Fruit fly (Drosophila melanogaster): ENCODE data around the gene Ost48.

Ost48 gene

dm6 chrX:9158366-9158765 is at the start of gene Ost48, which contains the start of gene Dlip1:
Ost48 (minus strand) TSS chrX:9158515.
Dlip1 (plus strand) TSS chrX:9158622.
- TF ChIP-seq sd (tag; optimal IDR thresholded peaks at IDR 0.05): peak; percentile 34
- peak; percentile 28; the same call in 1 of the 3 replicates for TF ChIP-seq CG34224 (GFP tag; IDR thresholded peaks at IDR 0.05; ENCODE audit: partially characterized antibody)
- peak; percentile 40 for TF ChIP-seq Sry-δ (GFP tag; optimal IDR thresholded peaks at IDR 0.05)
- TF ChIP-seq Xbp1 (GFP tag; optimal IDR thresholded peaks at IDR 0.05): peak; percentile 28
- TF ChIP-seq Drgx (GFP tag; IDR thresholded peaks at IDR 0.05): no peak
- TF ChIP-seq unc-4 (GFP tag; IDR thresholded peaks at IDR 0.05; ENCODE audit: partially characterized antibody): peak; percentile 52; the same call in 1 of the 2 replicates
- no peak for TF ChIP-seq CG15696 (tag; optimal IDR thresholded peaks at IDR 0.05)
- TF ChIP-seq lbe (GFP tag; optimal IDR thresholded peaks at IDR 0.05): no peak
- TF ChIP-seq Bgb (GFP tag; IDR thresholded peaks at IDR 0.05; ENCODE audit: partially characterized antibody): 0 out of 2 replicates have a peak, but pooled peaks have one; percentile 15
- peak; percentile 40 for TF ChIP-seq CG2116 (GFP tag; optimal IDR thresholded peaks at IDR 0.05)
- TF ChIP-seq vnd (GFP tag; IDR thresholded peaks at IDR 0.05; ENCODE audit: partially characterized antibody): 0 out of 3 replicates have a peak, but pooled peaks have one; percentile 30
- TF ChIP-seq bbx (GFP tag; IDR thresholded peaks at IDR 0.05; ENCODE audit: partially characterized antibody): 0 out of 2 replicates have a peak, but pooled peaks have one; percentile 25
- peak; percentile 65 for TF ChIP-seq E2f2 (GFP tag; IDR thresholded peaks at IDR 0.05)
- TF ChIP-seq bigmax (GFP tag; optimal IDR thresholded peaks at IDR 0.05): peak; percentile 71
- TF ChIP-seq Dp (GFP tag; optimal IDR thresholded peaks at IDR 0.05): peak; percentile 51
- peak; percentile 43; the same call in 1 of the 2 replicates for TF ChIP-seq amos (GFP tag; IDR thresholded peaks at IDR 0.05; ENCODE audit: partially characterized antibody)
- TF ChIP-seq CG34422 (GFP tag; IDR thresholded peaks at IDR 0.05): peak; percentile 50; the same call in 1 of the 3 replicates
- TF ChIP-seq ab (GFP tag; optimal IDR thresholded peaks at IDR 0.05): no peak
- peak; percentile 67 for TF ChIP-seq CG9797 (GFP tag; optimal IDR thresholded peaks at IDR 0.05)
- no peak for TF ChIP-seq eyg (GFP tag; optimal IDR thresholded peaks at IDR 0.05)
- TF ChIP-seq MBD-R2 (GFP tag; IDR thresholded peaks at IDR 0.05): peak; percentile 7; the same call in 1 of the 2 replicates
- peak; percentile 49 for TF ChIP-seq CG17568 (GFP tag; optimal IDR thresholded peaks at IDR 0.05)
- TF ChIP-seq CG10979 (tag; optimal IDR thresholded peaks at IDR 0.05): no peak
- TF ChIP-seq CG32772 (GFP tag; IDR thresholded peaks at IDR 0.05): peak; percentile 45; the same call in 1 of the 2 replicates
- TF ChIP-seq esg (GFP tag; conservative IDR thresholded peaks at IDR 0.05): no peak
- TF ChIP-seq CG13287 (GFP tag; IDR thresholded peaks at IDR 0.05; ENCODE audit: partially characterized antibody): peak; percentile 61; the same call in 1 of the 2 replicates
- no peak for TF ChIP-seq CG12769 (tag; optimal IDR thresholded peaks at IDR 0.05)
- TF ChIP-seq CG10959 (GFP tag; IDR thresholded peaks at IDR 0.05): no peak
- TF ChIP-seq hbn (GFP tag; IDR thresholded peaks at IDR 0.05; ENCODE audit: partially characterized antibody): peak; percentile 46
- TF ChIP-seq MESR4 (GFP tag; optimal IDR thresholded peaks at IDR 0.05): peak; percentile 28
- peak; percentile 64 for TF ChIP-seq gfzf (GFP tag; optimal IDR thresholded peaks at IDR 0.05)
- peak; percentile 12 for TF ChIP-seq CG14710 (tag; optimal IDR thresholded peaks at IDR 0.05)
- TF ChIP-seq NC2α (GFP tag; optimal IDR thresholded peaks at IDR 0.05): no peak
- peak; percentile 49; the same call in 1 of the 2 replicates for TF ChIP-seq Scr (GFP tag; IDR thresholded peaks at IDR 0.05; ENCODE audit: partially characterized antibody)
- peak; percentile 58; the same call in 2 of the 4 replicates for TF ChIP-seq Dll (GFP tag; IDR thresholded peaks at IDR 0.05; ENCODE audit: partially characterized antibody)
- peak; percentile 77 for TF ChIP-seq sqz (GFP tag; optimal IDR thresholded peaks at IDR 0.05)
- peak; percentile 43 for TF ChIP-seq pzg (GFP tag; optimal IDR thresholded peaks at IDR 0.05)
- TF ChIP-seq D19A (tag; optimal IDR thresholded peaks at IDR 0.05): no peak
- peak; percentile 61 for TF ChIP-seq BEAF-32 (GFP tag; optimal IDR thresholded peaks at IDR 0.05)
- TF ChIP-seq Sin3A (optimal IDR thresholded peaks at IDR 0.05): peak; percentile 24
- peak in 1 of 2 experiments; percentile 18 for TF ChIP-seq crp (GFP tag; optimal IDR thresholded peaks at IDR 0.05)
- TF ChIP-seq YL-1 (GFP tag; optimal IDR thresholded peaks at IDR 0.05): peak; percentile 37
- peak; percentile 67 for TF ChIP-seq Dref (GFP tag; IDR thresholded peaks at IDR 0.05)
- peak; percentile 62; the same call in 2 of the 3 replicates for TF ChIP-seq CG11560 (tag; IDR thresholded peaks at IDR 0.05)
- TF ChIP-seq phol (tag; optimal IDR thresholded peaks at IDR 0.05): peak; percentile 36
- TF ChIP-seq CG31388 (GFP tag; optimal IDR thresholded peaks at IDR 0.05): no peak
- peak; percentile 54 for TF ChIP-seq stwl (tag; optimal IDR thresholded peaks at IDR 0.05)
- no peak for TF ChIP-seq slou (GFP tag; optimal IDR thresholded peaks at IDR 0.05)
